Worm (Caenorhabditis elegans) whole organism, young adult: ENCODE results near the gene rpn-6.1.

Experiments used
- B0019.2 ChIP-seq: fragments of 200-800 bp; sonication (Bioruptor generic); conservative IDR thresholded peaks from 2 replicates; pipeline ENCODE4 v1.3.6; 2022; ENCODE audit warnings: missing genetic modification reagents, missing genetic modification characterization, missing compliant biosample characterization
- F39B2.1 ChIP-seq: fragments of 200-800 bp; sonication (Bioruptor generic); IDR thresholded peaks from 2 replicates; pipeline ENCODE4 v1.3.6; 2022; ENCODE audit warnings: missing genetic modification reagents, missing genetic modification characterization, missing compliant biosample characterization
- F57A8.1 ChIP-seq: fragments of 200-800 bp; sonication (Bioruptor generic); optimal IDR thresholded peaks from 2 replicates; lab custom pipeline; 2018; ENCODE audit warnings: mild to moderate bottlenecking, missing genetic modification characterization, moderate library complexity, missing compliant biosample characterization
- T07F8.4 ChIP-seq: sonication (generic microtip); optimal IDR thresholded peaks from 2 replicates; lab custom pipeline; 2016; ENCODE audit warnings: mild to moderate bottlenecking, missing genetic modification characterization, moderate library complexity, missing compliant biosample characterization
- Y79H2A.3 ChIP-seq: fragments of 200-800 bp; sonication (Bioruptor generic); conservative IDR thresholded peaks from 2 replicates; pipeline ENCODE4 v1.3.6; 2022; ENCODE audit warnings: missing genetic modification reagents, missing genetic modification characterization, missing compliant biosample characterization
- ZK185.1 ChIP-seq: sonication (generic microtip); optimal IDR thresholded peaks from 2 replicates; lab custom pipeline; 2016; ENCODE audit warnings: mild to moderate bottlenecking, missing genetic modification characterization, missing compliant biosample characterization; ENCODE audit not compliant: poor library complexity, severe bottlenecking
- athp-1 ChIP-seq: sonication (generic microtip); optimal IDR thresholded peaks from 2 replicates; lab custom pipeline; 2017; ENCODE audit warnings: mild to moderate bottlenecking, missing genetic modification characterization, missing compliant biosample characterization
- bed-2 ChIP-seq: fragments of 200-800 bp; sonication (Bioruptor generic); IDR thresholded peaks from 2 replicates; pipeline ENCODE4 v1.3.6; 2022; ENCODE audit warnings: missing genetic modification reagents, missing genetic modification characterization, missing compliant biosample characterization
- cebp-1 ChIP-seq, 2 experiments: fragments of 200-800 bp in 1 of 2; sonication (Bioruptor generic) in 1 of 2; sonication (generic microtip) in 1 of 2; IDR thresholded peaks in 1 of 2; optimal IDR thresholded peaks in 1 of 2; 2 replicates each; pipeline versions ENCODE4 v1.3.6 to Lab custom; 2017 to 2022; ENCODE audit warnings: missing compliant biosample characterization in 2 of 2, missing genetic modification characterization in 2 of 2, mild to moderate bottlenecking in 1 of 2, missing genetic modification reagents in 1 of 2, moderate library complexity in 1 of 2
- ceh-100 ChIP-seq: fragments of 200-800 bp; sonication (Bioruptor generic); IDR thresholded peaks from 2 replicates; pipeline ENCODE4 v1.3.6; 2022; ENCODE audit warnings: missing genetic modification reagents, missing genetic modification characterization, missing compliant biosample characterization
- ceh-27 ChIP-seq: fragments of 200-800 bp; sonication (Bioruptor generic); optimal IDR thresholded peaks from 2 replicates; lab custom pipeline; 2018; ENCODE audit warnings: mild to moderate bottlenecking, missing genetic modification characterization, moderate library complexity, missing compliant biosample characterization
- ceh-79 ChIP-seq: sonication (generic microtip); optimal IDR thresholded peaks from 2 replicates; lab custom pipeline; 2017; ENCODE audit warnings: mild to moderate bottlenecking, missing genetic modification characterization, missing compliant biosample characterization
- ceh-91 ChIP-seq: fragments of 200-800 bp; sonication (Bioruptor generic); IDR thresholded peaks from 2 replicates; pipeline ENCODE4 v1.3.6; 2022; ENCODE audit warnings: missing genetic modification reagents, missing genetic modification characterization, missing compliant biosample characterization
- dox-1 ChIP-seq: fragments of 200-800 bp; sonication (Bioruptor generic); IDR thresholded peaks from 2 replicates; pipeline ENCODE4 v1.3.6; 2022; ENCODE audit warnings: missing genetic modification reagents, missing genetic modification characterization, missing compliant biosample characterization
- egl-44 ChIP-seq: fragments of 200-800 bp; sonication (Bioruptor generic); IDR thresholded peaks from 2 replicates; pipeline ENCODE4 v1.3.6; 2022; ENCODE audit warnings: missing genetic modification reagents, missing genetic modification characterization, missing compliant biosample characterization
- egrh-3 ChIP-seq: fragments of 200-800 bp; sonication (Bioruptor generic); IDR thresholded peaks from 2 replicates; pipeline ENCODE4 v1.3.6; 2022; ENCODE audit warnings: missing genetic modification reagents, missing genetic modification characterization, missing compliant biosample characterization
- ets-4 ChIP-seq: fragments of 200-800 bp; sonication (Bioruptor generic); optimal IDR thresholded peaks from 2 replicates; lab custom pipeline; 2018; ENCODE audit warnings: mild to moderate bottlenecking, missing genetic modification characterization, missing compliant biosample characterization
- hmg-1.2 ChIP-seq: fragments of 200-800 bp; sonication (Bioruptor generic); IDR thresholded peaks from 2 replicates; pipeline ENCODE4 v1.3.6; 2022; ENCODE audit warnings: missing genetic modification reagents, missing genetic modification characterization, missing compliant biosample characterization
- lag-1 ChIP-seq: fragments of 200-800 bp; sonication (Bioruptor generic); IDR thresholded peaks from 2 replicates; pipeline ENCODE4 v1.3.6; 2022; ENCODE audit warnings: missing genetic modification reagents, missing genetic modification characterization, missing compliant biosample characterization
- lin-35 ChIP-seq, 3 experiments: fragments of 150-350 bp in 2 of 3; sonication (generic microtip) in 1 of 3; optimal IDR thresholded peaks; 2 replicates each; lab custom pipeline; 2014 to 2018; ENCODE audit warnings: missing biosample characterization in 3 of 3, missing genetic modification characterization in 3 of 3, missing genetic modification reagents in 3 of 3
- lsl-1 ChIP-seq: fragments of 200-800 bp; sonication (Bioruptor generic); optimal IDR thresholded peaks from 2 replicates; lab custom pipeline; 2018; ENCODE audit warnings: mild to moderate bottlenecking, missing genetic modification characterization, moderate library complexity, missing compliant biosample characterization
- nhr-80 ChIP-seq: sonication (generic microtip); optimal IDR thresholded peaks from 2 replicates; lab custom pipeline; 2016; ENCODE audit warnings: missing genetic modification characterization, missing compliant biosample characterization
- rcor-1 ChIP-seq: fragments of 200-800 bp; sonication (Bioruptor generic); IDR thresholded peaks from 2 replicates; pipeline ENCODE4 v1.3.6; 2022; ENCODE audit warnings: missing genetic modification reagents, missing genetic modification characterization, missing compliant biosample characterization
- rpc-1 ChIP-seq, 2 experiments: fragments of 150-350 bp in 1 of 2; sonication (generic microtip) in 1 of 2; optimal IDR thresholded peaks; 2 replicates each; lab custom pipeline; 2014 to 2018; ENCODE audit warnings: missing biosample characterization in 1 of 2, missing genetic modification characterization in 1 of 2, missing genetic modification reagents in 1 of 2, missing genotype in 1 of 2
- sdz-38 ChIP-seq: sonication (generic microtip); optimal IDR thresholded peaks from 2 replicates; lab custom pipeline; 2016; ENCODE audit warnings: missing genotype, missing genetic modification characterization, missing compliant biosample characterization
- snpc-1.1 ChIP-seq: sonication (generic microtip); optimal IDR thresholded peaks from 2 replicates; lab custom pipeline; 2017; ENCODE audit warnings: missing genetic modification characterization, mild to moderate bottlenecking, missing compliant biosample characterization, antibody characterized with exemption, moderate library complexity, missing genotype, missing genetic modification reagents; ENCODE audit not compliant: insufficient read depth
- snpc-1.3 ChIP-seq: sonication (generic microtip); optimal IDR thresholded peaks from 2 replicates; lab custom pipeline; 2017; ENCODE audit warnings: missing genetic modification characterization, mild to moderate bottlenecking, missing compliant biosample characterization, antibody characterized with exemption, moderate library complexity, missing genotype, missing genetic modification reagents; ENCODE audit not compliant: insufficient read depth
- zfh-2 ChIP-seq: fragments of 200-800 bp; sonication (Bioruptor generic); conservative IDR thresholded peaks from 2 replicates; pipeline ENCODE4 v1.3.6; 2022; ENCODE audit warnings: missing genetic modification reagents, missing genetic modification characterization, missing compliant biosample characterization
- ztf-25 ChIP-seq: fragments of 200-800 bp; sonication (Bioruptor generic); IDR thresholded peaks from 2 replicates; pipeline ENCODE4 v1.3.6; 2022; ENCODE audit warnings: missing genetic modification reagents, missing genetic modification characterization, missing compliant biosample characterization

The rpn-6.1 gene

ce11 chrIII:6961937-6962504 is at the start of gene rpn-6.1, which contains the start of gene F57B9.1:
TSS of gene rpn-6.1 (minus strand) at chrIII:6962001.
TSS of gene F57B9.1 (plus strand) at chrIII:6962090.
- TF ChIP-seq cebp-1 (GFP tag; IDR thresholded peaks at IDR 0.05; lab: Robert Waterston, UW) (no peak), cebp-1 (tag; optimal IDR thresholded peaks at IDR 0.05; lab: Kevin White, UChicago) (peak; percentile 22), rpc-1 (optimal IDR thresholded peaks at IDR 0.05; lab: Kevin White, UChicago) (no peak), rpc-1 (tag; optimal IDR thresholded peaks at IDR 0.05; lab: Kevin White, UChicago) (no peak), sdz-38 (tag; lab: Kevin White, UChicago) (no peak), hmg-1.2 (GFP tag; lab: Robert Waterston, UW) (0 out of 2 replicates have a peak, but pooled peaks have one; percentile 12), lin-35 (GFP tag; optimal IDR thresholded peaks at IDR 0.05; lab: Kevin White, UChicago) (no peak), nhr-80 (tag; lab: Kevin White, UChicago) (peak; percentile 23), zfh-2 (GFP tag; lab: Robert Waterston, UW) (no peak), ZK185.1 (tag; lab: Kevin White, UChicago) (peak; percentile 13)

- TF ChIP-seq Y79H2A.3 (no peak), snpc-1.1 (no peak), dox-1 (GFP tag; lab: Robert Waterston, UW) (no peak), ceh-91 (GFP tag; lab: Robert Waterston, UW) (no peak), B0019.2 (no peak), ceh-27 (GFP tag; lab: Kevin White, UChicago) (no peak), ets-4 (no peak), egrh-3 (GFP tag; lab: Robert Waterston, UW) (no peak)
Observed at ce11 chrIII:7008836-7009235, 47.0 kb upstream of the rpn-6.1 start, which contains the start of gene lgc-38. TSS of gene lgc-38 (plus strand) at chrIII:7009136.

ce11 chrIII:7005350-7005749 is 43.5 kb upstream of the rpn-6.1 start, which contains the start of gene C06E8.5:
TSS of gene C06E8.5 (minus strand) at chrIII:7005450.
- TF ChIP-seq ceh-79 (tag; lab: Kevin White, UChicago) (no peak), ceh-100 (GFP tag; lab: Robert Waterston, UW) (no peak), bed-2 (GFP tag; lab: Robert Waterston, UW) (no peak), F57A8.1 (GFP tag; lab: Kevin White, UChicago) (no peak), sdz-38 (tag; lab: Kevin White, UChicago) (no peak)

ce11 chrIII:7002143-7002542 is 40.3 kb upstream of the rpn-6.1 start:
- no peak for TF ChIP-seq rcor-1 (GFP tag; lab: Robert Waterston, UW)

- no peak for TF ChIP-seq egl-44 (GFP tag; lab: Robert Waterston, UW)
- TF ChIP-seq lsl-1 (GFP tag; lab: Kevin White, UChicago), result no peak
- no peak for TF ChIP-seq lag-1 (GFP tag; lab: Robert Waterston, UW)
- TF ChIP-seq nhr-80 (tag; lab: Kevin White, UChicago), result no peak
- no peak for TF ChIP-seq F39B2.1
- no peak for TF ChIP-seq ztf-25 (GFP tag; lab: Robert Waterston, UW)
- TF ChIP-seq athp-1 (tag; lab: Kevin White, UChicago), result no peak
- no peak for TF ChIP-seq lin-35 (GFP tag; optimal IDR thresholded peaks at IDR 0.05; lab: Kevin White, UChicago)
- TF ChIP-seq T07F8.4 (tag; lab: Kevin White, UChicago), result no peak
- TF ChIP-seq rcor-1 (GFP tag; lab: Robert Waterston, UW), result no peak
- TF ChIP-seq snpc-1.3 (tag; lab: Kevin White, UChicago), result no peak
Observed at ce11 chrIII:6993179-6993578, 31.4 kb upstream of the rpn-6.1 start.
